Worm (Caenorhabditis elegans): ENCODE data around the gene col-8.

- no peak for TF ChIP-seq F49E8.2 (tag; optimal IDR thresholded peaks at IDR 0.05; ENCODE audit: insufficient read depth)
- TF ChIP-seq hlh-12 (tag; optimal IDR thresholded peaks at IDR 0.05), result no peak
- no peak for TF ChIP-seq nhr-120 (GFP tag; IDR thresholded peaks at IDR 0.05)
- TF ChIP-seq ceh-91 (GFP tag; IDR thresholded peaks at IDR 0.05), result no peak
- no peak for TF ChIP-seq aptf-2 (GFP tag; conservative IDR thresholded peaks at IDR 0.05)
- TF ChIP-seq efl-1 (GFP tag; optimal IDR thresholded peaks at IDR 0.05), result no peak
- no peak for TF ChIP-seq snpc-3.4 (tag; optimal IDR thresholded peaks at IDR 0.05)
- no peak for TF ChIP-seq D2030.7 (GFP tag; IDR thresholded peaks at IDR 0.05)
- TF ChIP-seq ztf-3 (GFP tag; optimal IDR thresholded peaks at IDR 0.05), result no peak
- no peak for TF ChIP-seq attf-3 (GFP tag; conservative IDR thresholded peaks at IDR 0.05)
- TF ChIP-seq attf-6 (GFP tag; IDR thresholded peaks at IDR 0.05), result no peak
These were observed 42.2 kb upstream of the col-8 start, which contains the start of gene R01H2.1 for ce11 chrIII:7062580-7062979.

Measured in whole organism, young adult.